Fruit fly (Drosophila melanogaster) whole organism, embryonic: ENCODE data around the gene CSN6.

Experiments used
- ATbp ChIP-seq: fragments of 200-800 bp; sonication (Bioruptor generic); optimal IDR thresholded peaks from 2 replicates; lab custom pipeline; 2017; ENCODE audit warnings: missing biosample characterization, mild to moderate bottlenecking, missing genetic modification characterization, missing genetic modification reagents
- Adf1 ChIP-seq: fragments of 200-800 bp; sonication (Bioruptor generic); IDR thresholded peaks from 2 replicates; pipeline ENCODE4 v1.3.6; 2022; ENCODE audit warnings: missing biosample characterization, missing genetic modification characterization
- Blimp-1 ChIP-seq: fragments of 200-800 bp; sonication (Bioruptor generic); optimal IDR thresholded peaks from 3 replicates; lab custom pipeline; 2018; ENCODE audit warnings: missing biosample characterization, missing genetic modification characterization, mild to moderate bottlenecking, moderate library complexity, missing genetic modification reagents
- CG10209 ChIP-seq: fragments of 200-800 bp; sonication (Bioruptor generic); optimal IDR thresholded peaks from 3 replicates; lab custom pipeline; 2017; ENCODE audit warnings: missing biosample characterization, mild to moderate bottlenecking, missing genetic modification characterization, missing genetic modification reagents
- CG10267 ChIP-seq: fragments of 200-800 bp; sonication (Bioruptor generic); optimal IDR thresholded peaks from 2 replicates; lab custom pipeline; 2018; ENCODE audit warnings: missing biosample characterization, mild to moderate bottlenecking, missing genetic modification characterization, moderate library complexity
- CG10565 ChIP-seq: fragments of 200-800 bp; sonication (Bioruptor generic); optimal IDR thresholded peaks from 3 replicates; lab custom pipeline; 2016; ENCODE audit warnings: missing biosample characterization, mild to moderate bottlenecking, missing genetic modification characterization
- CG11456 ChIP-seq: fragments of 200-800 bp; sonication (Bioruptor generic); IDR thresholded peaks from 3 replicates; pipeline ENCODE4 v1.3.6; 2022; ENCODE audit warnings: missing biosample characterization, missing genetic modification characterization
- CG11504 ChIP-seq: fragments of 200-800 bp; sonication (Bioruptor generic); optimal IDR thresholded peaks from 3 replicates; lab custom pipeline; 2019; ENCODE audit warnings: missing biosample characterization, mild to moderate bottlenecking, missing genetic modification characterization, moderate library complexity
- CG15601 ChIP-seq: fragments of 200-800 bp; sonication (Bioruptor generic); optimal IDR thresholded peaks from 3 replicates; lab custom pipeline; 2019; ENCODE audit warnings: missing biosample characterization, mild to moderate bottlenecking, missing genetic modification characterization, moderate library complexity
- CG16863 ChIP-seq: fragments of 200-800 bp; sonication (Bioruptor generic); optimal IDR thresholded peaks from 3 replicates; lab custom pipeline; 2016; ENCODE audit warnings: missing biosample characterization, missing genetic modification characterization
- CG2116 ChIP-seq: fragments of 200-800 bp; sonication (Bioruptor generic); optimal IDR thresholded peaks from 3 replicates; lab custom pipeline; 2018; ENCODE audit warnings: missing biosample characterization, mild to moderate bottlenecking, missing genetic modification characterization
- CG2889 ChIP-seq: fragments of 200-800 bp; sonication (Bioruptor generic); IDR thresholded peaks from 3 replicates; pipeline ENCODE4 v1.3.6; 2022; ENCODE audit warnings: missing biosample characterization, missing genetic modification characterization
- CG30431 ChIP-seq: fragments of 200-800 bp; sonication (Bioruptor generic); optimal IDR thresholded peaks from 2 replicates; lab custom pipeline; 2017; ENCODE audit warnings: missing biosample characterization, missing genetic modification characterization
- CG4820 ChIP-seq: fragments of 200-800 bp; sonication (Bioruptor generic); optimal IDR thresholded peaks from 3 replicates; lab custom pipeline; 2016; ENCODE audit warnings: missing biosample characterization, missing genetic modification characterization
- CG6791 ChIP-seq: fragments of 200-800 bp; sonication (Bioruptor generic); IDR thresholded peaks from 3 replicates; pipeline ENCODE4 v1.3.6; 2022; ENCODE audit warnings: missing biosample characterization, missing genetic modification characterization; ENCODE audit not compliant: partially characterized antibody
- CG8089 ChIP-seq: fragments of 200-800 bp; sonication (Bioruptor generic); optimal IDR thresholded peaks from 3 replicates; lab custom pipeline; 2016; ENCODE audit warnings: missing biosample characterization, missing genetic modification characterization
- CG9876 ChIP-seq: fragments of 200-800 bp; sonication (Bioruptor generic); optimal IDR thresholded peaks from 2 replicates; lab custom pipeline; 2016; ENCODE audit warnings: missing biosample characterization, missing genetic modification characterization
- D ChIP-seq, 2 experiments: fragments of 200-800 bp in 1 of 2; fragments of >200 bp in 1 of 2; sonication (Bioruptor generic) in 1 of 2; optimal IDR thresholded peaks; 2 replicates in 1 of 2; 3 replicates in 1 of 2; lab custom pipeline; 2017; ENCODE audit warnings: mild to moderate bottlenecking in 1 of 2, missing biosample characterization in 1 of 2, missing genetic modification characterization in 1 of 2, missing genetic modification reagents in 1 of 2
- Dll ChIP-seq: fragments of 200-800 bp; sonication (Bioruptor generic); IDR thresholded peaks from 4 replicates; pipeline ENCODE4 v1.3.6; 2022; ENCODE audit warnings: missing biosample characterization, missing genetic modification characterization; ENCODE audit not compliant: partially characterized antibody
- Elba2 ChIP-seq: fragments of 200-800 bp; sonication (Bioruptor generic); optimal IDR thresholded peaks from 3 replicates; lab custom pipeline; 2016; ENCODE audit warnings: missing biosample characterization, missing genetic modification characterization
- Hey ChIP-seq: fragments of 200-800 bp; sonication (Bioruptor generic); optimal IDR thresholded peaks from 3 replicates; lab custom pipeline; 2018; ENCODE audit warnings: missing biosample characterization, mild to moderate bottlenecking, missing genetic modification characterization
- Mrtf ChIP-seq: fragments of 200-800 bp; sonication (Bioruptor generic); IDR thresholded peaks from 3 replicates; pipeline ENCODE4 v1.3.6; 2022; ENCODE audit warnings: missing biosample characterization, missing genetic modification characterization
- PHDP ChIP-seq: fragments of 200-800 bp; sonication (Bioruptor generic); optimal IDR thresholded peaks from 3 replicates; lab custom pipeline; 2018; ENCODE audit warnings: missing biosample characterization, mild to moderate bottlenecking, missing genetic modification characterization, moderate library complexity
- Ptx1 ChIP-seq: fragments of 200-800 bp; sonication (Bioruptor generic); IDR thresholded peaks from 2 replicates; pipeline ENCODE4 v1.3.6; 2022; ENCODE audit warnings: missing biosample characterization, missing genetic modification characterization
- Sin3A ChIP-seq: fragments of >200 bp; optimal IDR thresholded peaks from 2 replicates; lab custom pipeline; 2018
- Xrp1 ChIP-seq: fragments of 200-800 bp; sonication (Bioruptor generic); IDR thresholded peaks from 2 replicates; pipeline ENCODE4 v1.3.6; 2022; ENCODE audit warnings: missing biosample characterization, missing genetic modification characterization
- bab2 ChIP-seq: fragments of 200-800 bp; sonication (Bioruptor generic); optimal IDR thresholded peaks from 2 replicates; lab custom pipeline; 2016; ENCODE audit warnings: missing biosample characterization, missing genetic modification characterization
- br ChIP-seq: fragments of >200 bp; optimal IDR thresholded peaks from 2 replicates; lab custom pipeline; 2017
- crp ChIP-seq, 2 experiments: fragments of 200-800 bp; sonication (Bioruptor generic); optimal IDR thresholded peaks; 2 replicates in 1 of 2; 3 replicates in 1 of 2; lab custom pipeline; 2017; ENCODE audit warnings: missing biosample characterization in 2 of 2, missing genetic modification characterization in 2 of 2, mild to moderate bottlenecking in 1 of 2, moderate library complexity in 1 of 2
- dan ChIP-seq: fragments of 200-800 bp; sonication (Bioruptor generic); IDR thresholded peaks from 2 replicates; pipeline ENCODE4 v1.3.6; 2022; ENCODE audit warnings: missing biosample characterization, missing genetic modification characterization
- dimm ChIP-seq: fragments of 200-800 bp; sonication (Bioruptor generic); IDR thresholded peaks from 2 replicates; pipeline ENCODE4 v1.3.6; 2022; ENCODE audit warnings: missing biosample characterization, missing genetic modification characterization
- dmrt11E ChIP-seq: fragments of 200-800 bp; sonication (Bioruptor generic); optimal IDR thresholded peaks from 3 replicates; lab custom pipeline; 2018; ENCODE audit warnings: missing biosample characterization, mild to moderate bottlenecking, missing genetic modification characterization, moderate library complexity
- dmrt99B ChIP-seq: fragments of 200-800 bp; sonication (Bioruptor generic); optimal IDR thresholded peaks from 2 replicates; lab custom pipeline; 2018; ENCODE audit warnings: missing biosample characterization, mild to moderate bottlenecking, missing genetic modification characterization, moderate library complexity
- dysf ChIP-seq: fragments of 200-800 bp; sonication (Bioruptor generic); IDR thresholded peaks from 3 replicates; pipeline ENCODE4 v1.3.6; 2022; ENCODE audit warnings: missing biosample characterization, missing genetic modification characterization
- esg ChIP-seq: fragments of 200-800 bp; sonication (Bioruptor generic); conservative IDR thresholded peaks from 2 replicates; pipeline ENCODE4 v1.3.6; 2022; ENCODE audit warnings: missing biosample characterization, missing genetic modification characterization
- eve ChIP-seq, 2 experiments: fragments of >200 bp; optimal IDR thresholded peaks; 2 replicates each; lab custom pipeline; 2017; ENCODE audit warnings: missing biosample characterization in 2 of 2, missing genetic modification characterization in 2 of 2
- fd96Cb ChIP-seq: fragments of 200-800 bp; sonication (Bioruptor generic); optimal IDR thresholded peaks from 2 replicates; lab custom pipeline; 2018; ENCODE audit warnings: missing biosample characterization, mild to moderate bottlenecking, missing genetic modification characterization, moderate library complexity
- gem ChIP-seq: fragments of 200-800 bp; sonication (Bioruptor generic); optimal IDR thresholded peaks from 2 replicates; lab custom pipeline; 2019; ENCODE audit warnings: missing biosample characterization, mild to moderate bottlenecking, missing genetic modification characterization, moderate library complexity
- grn ChIP-seq: fragments of 200-800 bp; sonication (Bioruptor generic); optimal IDR thresholded peaks from 3 replicates; lab custom pipeline; 2017; ENCODE audit warnings: missing biosample characterization, missing genetic modification characterization
- lov ChIP-seq, 2 experiments: fragments of 200-800 bp in 1 of 2; fragments of >200 bp in 1 of 2; sonication (Bioruptor generic) in 1 of 2; IDR thresholded peaks in 1 of 2; optimal IDR thresholded peaks in 1 of 2; 2 replicates in 1 of 2; 3 replicates in 1 of 2; pipeline versions ENCODE4 v1.3.6 to Lab custom; 2017 to 2022; ENCODE audit warnings: missing biosample characterization in 1 of 2, missing genetic modification characterization in 1 of 2
- nau ChIP-seq: fragments of 200-800 bp; sonication (Bioruptor generic); optimal IDR thresholded peaks from 3 replicates; lab custom pipeline; 2017; ENCODE audit warnings: missing biosample characterization, mild to moderate bottlenecking, missing genetic modification characterization, missing genetic modification reagents
- org-1 ChIP-seq: fragments of 200-800 bp; sonication (Bioruptor generic); optimal IDR thresholded peaks from 2 replicates; lab custom pipeline; 2017; ENCODE audit warnings: missing biosample characterization, missing genetic modification characterization
- pita ChIP-seq: fragments of 200-800 bp; sonication (Bioruptor generic); optimal IDR thresholded peaks from 2 replicates; lab custom pipeline; 2017; ENCODE audit warnings: missing biosample characterization, mild to moderate bottlenecking, missing genetic modification characterization
- seq ChIP-seq: fragments of 200-800 bp; sonication (Bioruptor generic); IDR thresholded peaks from 2 replicates; pipeline ENCODE4 v1.3.6; 2022; ENCODE audit warnings: missing biosample characterization, missing genetic modification characterization
- sim ChIP-seq: fragments of 200-800 bp; sonication (Bioruptor generic); IDR thresholded peaks from 2 replicates; pipeline ENCODE4 v1.3.6; 2022; ENCODE audit warnings: missing biosample characterization, missing genetic modification characterization
- sima ChIP-seq: fragments of 200-800 bp; sonication (Bioruptor generic); optimal IDR thresholded peaks from 2 replicates; lab custom pipeline; 2016; ENCODE audit warnings: missing biosample characterization, missing genetic modification characterization
- sr ChIP-seq: fragments of 200-800 bp; sonication (Bioruptor generic); IDR thresholded peaks from 3 replicates; pipeline ENCODE4 v1.3.6; 2022; ENCODE audit warnings: missing biosample characterization, missing genetic modification characterization
- toy ChIP-seq: fragments of 200-800 bp; sonication (Bioruptor generic); IDR thresholded peaks from 2 replicates; pipeline ENCODE4 v1.3.6; 2022; ENCODE audit warnings: missing biosample characterization, missing genetic modification characterization
- zfh2 ChIP-seq: fragments of 200-800 bp; sonication (Bioruptor generic); optimal IDR thresholded peaks from 2 replicates; lab custom pipeline; 2016; ENCODE audit warnings: missing biosample characterization, missing genetic modification characterization

Gene CSN6

dm6 chr3R:22625514-22626333, 45.2 kb downstream of the CSN6 start (continued):
- TF ChIP-seq Ptx1 (GFP tag; lab: Robert Waterston, UW): no peak
- TF ChIP-seq eve (GFP tag; optimal IDR thresholded peaks at IDR 0.05; lab: Kevin White, UChicago): no peak
- no peak for TF ChIP-seq pita (GFP tag; lab: Kevin White, UChicago)
- peak; percentile 56 for TF ChIP-seq fd96Cb
- peak; percentile 24 for TF ChIP-seq CG16863 (GFP tag; lab: Kevin White, UChicago)
- no peak for TF ChIP-seq CG10565 (GFP tag; lab: Kevin White, UChicago)
- TF ChIP-seq CG2889: no peak
- TF ChIP-seq dmrt99B (tag; lab: Kevin White, UChicago): peak; percentile 69
- TF ChIP-seq dmrt11E: peak; percentile 53
- TF ChIP-seq zfh2 (GFP tag; lab: Kevin White, UChicago): no peak
- peak; percentile 31 for TF ChIP-seq ATbp (GFP tag; lab: Kevin White, UChicago)
- no peak for TF ChIP-seq crp (GFP tag; optimal IDR thresholded peaks at IDR 0.05; lab: Kevin White, UChicago)
- peak; percentile 76 for TF ChIP-seq CG11504 (tag; lab: Kevin White, UChicago)
- TF ChIP-seq Sin3A (lab: Kevin White, UChicago): no peak
- no peak for TF ChIP-seq toy (GFP tag; lab: Robert Waterston, UW)
- no peak for TF ChIP-seq CG6791
- peak; percentile 77 for TF ChIP-seq gem (tag; lab: Kevin White, UChicago)
- no peak for TF ChIP-seq Dll (GFP tag; lab: Robert Waterston, UW)
- TF ChIP-seq CG9876 (GFP tag; lab: Kevin White, UChicago): no peak
- TF ChIP-seq seq (GFP tag; lab: Robert Waterston, UW): 0 out of 2 replicates have a peak, but pooled peaks have one; percentile 17
- TF ChIP-seq sr (GFP tag; lab: Robert Waterston, UW): no peak
- no peak for TF ChIP-seq Adf1 (GFP tag; lab: Robert Waterston, UW)
- TF ChIP-seq br: no peak
- no peak for TF ChIP-seq dan (GFP tag; lab: Robert Waterston, UW)
- peak; percentile 57 for TF ChIP-seq CG10267 (tag; lab: Kevin White, UChicago)
- TF ChIP-seq nau: peak; percentile 32
- peak; percentile 24 for TF ChIP-seq CG10209 (GFP tag; lab: Kevin White, UChicago)
- TF ChIP-seq Blimp-1 (GFP tag; lab: Kevin White, UChicago): peak; percentile 54
- peak; percentile 46 for TF ChIP-seq PHDP (tag; lab: Kevin White, UChicago)
- TF ChIP-seq esg (GFP tag; lab: Robert Waterston, UW): 0 out of 2 replicates have a peak, but pooled peaks have one; percentile 23
- TF ChIP-seq dimm: no peak
- TF ChIP-seq CG4820 (GFP tag; lab: Kevin White, UChicago): peak; percentile 11
- TF ChIP-seq lov (optimal IDR thresholded peaks at IDR 0.05; lab: Kevin White, UChicago): no peak
- TF ChIP-seq lov (GFP tag; IDR thresholded peaks at IDR 0.05; lab: Robert Waterston, UW): no peak
- TF ChIP-seq bab2 (GFP tag; lab: Kevin White, UChicago): no peak
- TF ChIP-seq sim (GFP tag; lab: Robert Waterston, UW): no peak
- TF ChIP-seq CG2116 (GFP tag; lab: Kevin White, UChicago): no peak
- TF ChIP-seq CG30431 (GFP tag; lab: Kevin White, UChicago): no peak
- TF ChIP-seq Hey (tag; lab: Kevin White, UChicago): no peak
- TF ChIP-seq grn: no peak
- TF ChIP-seq Mrtf (GFP tag; lab: Robert Waterston, UW): no peak
- peak; percentile 51 for TF ChIP-seq CG15601
- TF ChIP-seq CG11456 (GFP tag; lab: Robert Waterston, UW): no peak
- no peak for TF ChIP-seq Xrp1 (GFP tag; lab: Robert Waterston, UW)
- no peak for TF ChIP-seq Elba2 (GFP tag; lab: Kevin White, UChicago)
- TF ChIP-seq sima (GFP tag; lab: Kevin White, UChicago): no peak
- no peak for TF ChIP-seq dysf
- TF ChIP-seq D (optimal IDR thresholded peaks at IDR 0.05; lab: Kevin White, UChicago): no peak
- peak; percentile 76 for TF ChIP-seq D (GFP tag; optimal IDR thresholded peaks at IDR 0.05; lab: Kevin White, UChicago)
- peak; percentile 2 for TF ChIP-seq org-1 (GFP tag; lab: Kevin White, UChicago)
- no peak for TF ChIP-seq CG8089
